Fruit fly (Drosophila melanogaster): ENCODE results near the gene pes.

Gene pes

DNA sequence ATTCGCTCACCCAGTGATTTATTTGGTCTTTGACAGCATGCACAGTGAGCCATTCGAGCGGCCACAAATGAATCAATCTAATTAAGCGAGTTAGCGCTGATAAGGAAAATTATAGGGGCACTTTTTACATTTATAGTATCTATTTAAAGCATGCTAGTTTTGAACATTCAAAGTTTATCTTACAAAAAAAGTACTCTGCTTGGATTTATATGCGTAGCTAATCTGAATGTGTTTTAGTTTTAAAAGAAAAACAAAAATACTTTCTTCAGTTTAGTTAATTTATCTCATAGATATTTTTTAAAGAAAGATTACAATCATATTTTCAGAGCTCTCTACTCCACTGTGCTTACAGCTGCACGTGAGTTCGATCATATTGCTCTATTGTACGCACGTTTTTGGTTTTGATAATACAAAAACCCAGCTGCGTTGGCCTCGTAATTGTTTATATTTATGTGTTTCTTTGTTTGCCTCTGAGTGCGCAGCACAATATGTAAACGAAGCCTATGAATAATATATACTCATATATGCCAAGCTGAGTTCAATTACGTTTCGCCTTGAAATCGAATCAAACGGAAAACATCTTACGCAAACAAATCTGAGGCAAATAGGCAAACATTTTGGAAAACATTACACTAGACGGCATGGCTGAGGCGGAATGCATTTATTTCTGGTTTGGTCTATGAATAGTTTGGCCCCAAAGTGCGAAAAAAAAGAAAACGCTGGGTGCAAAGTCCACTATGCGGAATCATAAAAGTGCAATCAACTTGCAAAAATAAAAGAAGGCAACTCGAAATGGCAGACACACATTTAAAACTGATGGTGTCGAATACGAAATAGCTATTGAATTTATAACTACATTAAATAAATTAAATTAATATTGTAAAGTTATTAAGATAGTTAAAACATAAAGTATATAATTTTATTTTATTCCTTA is 8.0 kb upstream of the pes start (continued):
- peak; percentile 50 for TF ChIP-seq CG6854 (GFP tag; optimal IDR thresholded peaks at IDR 0.05)
- no peak for TF ChIP-seq Hr38 (GFP tag; optimal IDR thresholded peaks at IDR 0.05)
- no peak for TF ChIP-seq Eip93F (GFP tag; optimal IDR thresholded peaks at IDR 0.05)
- TF ChIP-seq cyc (GFP tag; optimal IDR thresholded peaks at IDR 0.05), result peak; percentile 73
- TF ChIP-seq CG8119 (GFP tag; IDR thresholded peaks at IDR 0.05), result peak; percentile 97
- peak; percentile 53 for TF ChIP-seq CG8632 (GFP tag; optimal IDR thresholded peaks at IDR 0.05)
- TF ChIP-seq CG3919 (GFP tag; optimal IDR thresholded peaks at IDR 0.05), result peak; percentile 88
- peak; percentile 83 for TF ChIP-seq Ets96B (tag; optimal IDR thresholded peaks at IDR 0.05)
- TF ChIP-seq CG10631 (GFP tag; optimal IDR thresholded peaks at IDR 0.05), result peak; percentile 90
- peak; percentile 47 for TF ChIP-seq CG11902 (GFP tag; optimal IDR thresholded peaks at IDR 0.05)
- peak; percentile 71 for TF ChIP-seq CG1621 (tag; optimal IDR thresholded peaks at IDR 0.05)
- peak; percentile 83 for TF ChIP-seq topi (GFP tag; optimal IDR thresholded peaks at IDR 0.05)
- TF ChIP-seq salr (GFP tag; optimal IDR thresholded peaks at IDR 0.05), result peak; percentile 65 to 96
- TF ChIP-seq CG7368 (GFP tag; optimal IDR thresholded peaks at IDR 0.05), result peak; percentile 79
- TF ChIP-seq eg (GFP tag; IDR thresholded peaks at IDR 0.05), result peak; percentile 92
- TF ChIP-seq CG16779 (tag; optimal IDR thresholded peaks at IDR 0.05), result peak; percentile 65
- TF ChIP-seq dsx (GFP tag; optimal IDR thresholded peaks at IDR 0.05; ENCODE audit: poor library complexity, severe bottlenecking), result peak; percentile 83
- peak; percentile 79 for TF ChIP-seq fd59A (GFP tag; optimal IDR thresholded peaks at IDR 0.05)
- TF ChIP-seq achi (GFP tag; optimal IDR thresholded peaks at IDR 0.05), result peak; percentile 91
- TF ChIP-seq dac (GFP tag; optimal IDR thresholded peaks at IDR 0.05), result peak; percentile 86
- TF ChIP-seq CG31627 (GFP tag; optimal IDR thresholded peaks at IDR 0.05), result peak; percentile 78
- peak; percentile 81 for TF ChIP-seq lz (GFP tag; optimal IDR thresholded peaks at IDR 0.05)
- peak; percentile 82 for TF ChIP-seq CG34406 (GFP tag; optimal IDR thresholded peaks at IDR 0.05)
- TF ChIP-seq CG11762 (GFP tag; optimal IDR thresholded peaks at IDR 0.05; ENCODE audit: insufficient read depth), result peak; percentile 87
- TF ChIP-seq CG3032 (tag; optimal IDR thresholded peaks at IDR 0.05), result peak; percentile 87
- peak; percentile 81 for TF ChIP-seq CG6808 (GFP tag; optimal IDR thresholded peaks at IDR 0.05)
- peak; percentile 92 for TF ChIP-seq Hr4 (GFP tag; optimal IDR thresholded peaks at IDR 0.05)

- TF ChIP-seq Sox15 (GFP tag; optimal IDR thresholded peaks at IDR 0.05) (peak; percentile 79), CG11902 (GFP tag; optimal IDR thresholded peaks at IDR 0.05) (peak; percentile 83), CG6854 (GFP tag; optimal IDR thresholded peaks at IDR 0.05) (peak; percentile 93), ss (GFP tag; optimal IDR thresholded peaks at IDR 0.05) (peak; percentile 96 to 99), dsx (GFP tag; optimal IDR thresholded peaks at IDR 0.05; ENCODE audit: poor library complexity, severe bottlenecking) (peak; percentile 90), dac (GFP tag; optimal IDR thresholded peaks at IDR 0.05) (peak; percentile 90), esn (GFP tag; optimal IDR thresholded peaks at IDR 0.05) (peak; percentile 90), Blimp-1 (GFP tag; optimal IDR thresholded peaks at IDR 0.05) (peak; percentile 87), CG6163 (GFP tag; IDR thresholded peaks at IDR 0.05) (peak; percentile 92), acj6 (GFP tag; optimal IDR thresholded peaks at IDR 0.05) (peak; percentile 84), CG31627 (GFP tag; optimal IDR thresholded peaks at IDR 0.05) (peak; percentile 91), fkh (GFP tag; optimal IDR thresholded peaks at IDR 0.05) (peak; percentile 3), CG8119 (GFP tag; IDR thresholded peaks at IDR 0.05) (peak; percentile 94), eg (GFP tag; IDR thresholded peaks at IDR 0.05) (peak; percentile 94), CG11762 (GFP tag; optimal IDR thresholded peaks at IDR 0.05; ENCODE audit: insufficient read depth) (peak; percentile 87), Sox14 (GFP tag; optimal IDR thresholded peaks at IDR 0.05) (peak; percentile 98), CG8319 (GFP tag; optimal IDR thresholded peaks at IDR 0.05) (peak; percentile 67), CG3032 (tag; optimal IDR thresholded peaks at IDR 0.05) (peak; percentile 88), Eip78C (GFP tag) (peak; percentile 98), fd85E (GFP tag; optimal IDR thresholded peaks at IDR 0.05) (peak; percentile 85), vri (GFP tag; optimal IDR thresholded peaks at IDR 0.05) (peak; percentile 77), Sox102F (GFP tag; optimal IDR thresholded peaks at IDR 0.05) (peak; percentile 89), topi (GFP tag; optimal IDR thresholded peaks at IDR 0.05) (peak; percentile 95), CG4318 (GFP tag; optimal IDR thresholded peaks at IDR 0.05) (peak; percentile 92), net (GFP tag; optimal IDR thresholded peaks at IDR 0.05) (peak; percentile 96), Eip75B (GFP tag; optimal IDR thresholded peaks at IDR 0.05) (peak; percentile 93), salr (GFP tag; optimal IDR thresholded peaks at IDR 0.05) (peak; percentile 80 to 90), CG7368 (GFP tag; optimal IDR thresholded peaks at IDR 0.05) (peak; percentile 87), Ets21C (GFP tag; optimal IDR thresholded peaks at IDR 0.05) (peak; percentile 85), achi (GFP tag; optimal IDR thresholded peaks at IDR 0.05) (peak; percentile 90), Eip93F (GFP tag; optimal IDR thresholded peaks at IDR 0.05) (peak; percentile 68), CG16779 (tag; optimal IDR thresholded peaks at IDR 0.05) (peak; percentile 96), CG32006 (GFP tag; optimal IDR thresholded peaks at IDR 0.05) (peak; percentile 98)
These were observed 6.6 kb upstream of the pes start for dm6 chr2L:8000578-8001040.

Measured in whole organism, prepupa.